Worm (Caenorhabditis elegans) whole organism, L1 larva: ENCODE measurements around the gene Y37D8A.4.

Experiments used
- aly-2 ChIP-seq: fragments of 150-350 bp; optimal IDR thresholded peaks from 2 replicates; lab custom pipeline; 2014; ENCODE audit warnings: missing biosample characterization, missing genetic modification characterization
- blmp-1 ChIP-seq: fragments of 150-350 bp; optimal IDR thresholded peaks from 2 replicates; lab custom pipeline; 2014; ENCODE audit warnings: missing biosample characterization, missing genetic modification characterization
- ceh-82 ChIP-seq, 3 experiments: fragments of 150-350 bp in 1 of 3; sonication (generic microtip) in 2 of 3; optimal IDR thresholded peaks; 2 replicates each; lab custom pipeline; 2014 to 2017; ENCODE audit warnings: missing biosample characterization in 3 of 3, missing genetic modification characterization in 3 of 3
- elt-2 ChIP-seq: sonication (generic microtip); optimal IDR thresholded peaks from 2 replicates; lab custom pipeline; 2016; ENCODE audit warnings: missing genetic modification characterization, mild to moderate bottlenecking, inconsistent platforms, missing compliant biosample characterization, missing genetic modification reagents
- ets-5 ChIP-seq: fragments of 200-800 bp; sonication (Bioruptor generic); IDR thresholded peaks from 2 replicates; pipeline ENCODE4 v1.3.6; 2022; ENCODE audit warnings: missing genetic modification characterization, missing compliant biosample characterization
- fkh-10 ChIP-seq: sonication (generic microtip); optimal IDR thresholded peaks from 2 replicates; lab custom pipeline; 2017; ENCODE audit warnings: missing biosample characterization, missing genetic modification reagents, missing genetic modification characterization
- fkh-4 ChIP-seq: sonication (generic microtip); optimal IDR thresholded peaks from 2 replicates; lab custom pipeline; 2016; ENCODE audit warnings: missing compliant biosample characterization, missing genetic modification characterization, borderline replicate concordance
- grh-1 ChIP-seq: fragments of 200-800 bp; sonication (Bioruptor generic); IDR thresholded peaks from 2 replicates; pipeline ENCODE4 v1.3.6; 2022; ENCODE audit warnings: missing genetic modification reagents, missing genetic modification characterization, missing compliant biosample characterization
- nhr-90 ChIP-seq: sonication (generic microtip); optimal IDR thresholded peaks from 2 replicates; lab custom pipeline; 2016; ENCODE audit warnings: mild to moderate bottlenecking, missing genetic modification characterization, missing compliant biosample characterization; ENCODE audit not compliant: poor library complexity

ce11 chrIII:12822608-12823261, 16.0 kb downstream of the Y37D8A.4 start:
- TF ChIP-seq ceh-82 (tag; optimal IDR thresholded peaks at IDR 0.05; lab: Kevin White, UChicago): no peak
- no peak for TF ChIP-seq ets-5 (GFP tag; lab: Robert Waterston, UW)
- TF ChIP-seq blmp-1 (tag; lab: Kevin White, UChicago): no peak
- TF ChIP-seq fkh-10 (GFP tag; lab: Kevin White, UChicago): no peak
- TF ChIP-seq elt-2 (tag; lab: Kevin White, UChicago): no peak
- no peak for TF ChIP-seq aly-2 (tag; lab: Kevin White, UChicago)
- TF ChIP-seq fkh-4 (tag; lab: Kevin White, UChicago): no peak
- TF ChIP-seq nhr-90 (tag; lab: Kevin White, UChicago): no peak
- no peak for TF ChIP-seq grh-1
